Fruit fly (Drosophila melanogaster) whole organism: ENCODE results near the gene bor.

Experiments
- CG8478 ChIP-seq: fragments of >200 bp; optimal IDR thresholded peaks from 2 replicates; lab custom pipeline; 2018; ENCODE audit warnings: inconsistent platforms
- pan ChIP-seq: fragments of >200 bp; optimal IDR thresholded peaks from 2 replicates; lab custom pipeline; 2017
- psq ChIP-seq: fragments of >200 bp; optimal IDR thresholded peaks from 2 replicates; lab custom pipeline; 2017
- usp ChIP-seq: fragments of >200 bp; optimal IDR thresholded peaks from 2 replicates; lab custom pipeline; 2017; ENCODE audit warnings: missing biosample characterization, missing genetic modification characterization, mixed read lengths

DNA sequence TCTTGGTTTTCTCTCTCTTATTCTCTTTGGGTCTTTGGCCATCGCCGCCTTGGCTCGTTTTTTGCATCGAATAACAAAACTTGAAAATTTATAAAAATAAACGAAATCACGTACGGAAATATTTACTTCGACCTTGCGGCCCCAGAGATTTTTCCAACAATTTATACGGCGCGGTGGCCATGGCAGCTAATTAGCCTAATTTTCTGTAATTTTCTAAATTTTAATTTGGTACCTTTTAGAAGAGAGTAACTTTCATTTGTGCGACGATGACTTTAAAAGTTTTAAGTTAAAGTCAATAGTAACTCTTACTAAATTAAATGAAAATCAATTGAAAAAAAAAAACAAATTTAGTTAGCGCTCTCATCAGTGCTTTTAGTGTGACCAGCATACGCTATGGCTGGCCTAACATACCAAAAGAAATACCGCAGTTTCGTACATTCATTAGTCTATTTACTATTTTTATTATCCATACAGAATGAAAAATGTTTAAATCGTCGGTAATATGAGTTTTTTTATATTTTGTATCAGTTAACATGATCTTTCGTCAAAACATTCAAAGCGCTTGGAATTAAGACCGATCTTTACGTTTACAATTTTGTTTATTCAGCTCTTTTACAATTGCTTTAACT is 9.7 kb upstream of the bor start:
- no peak for TF ChIP-seq CG8478 (lab: Kevin White, UChicago)
- no peak for TF ChIP-seq psq (lab: Kevin White, UChicago)
- no peak for TF ChIP-seq usp (GFP tag; lab: Kevin White, UChicago)
- no peak for TF ChIP-seq pan (lab: Kevin White, UChicago)
